Fruit fly (Drosophila melanogaster): Measurements from ENCODE around the gene Mob2.

The Mob2 gene

dm6 chr3L:11487327-11487973 lies 74.6 kb downstream of the Mob2 start, which contains the start of gene chrb (continued):
- TF ChIP-seq vvl (GFP tag; IDR thresholded peaks at IDR 0.05) (peak; percentile 85), ase (GFP tag; IDR thresholded peaks at IDR 0.05) (no peak), Optix (GFP tag; IDR thresholded peaks at IDR 0.05) (no peak; the same call in 2 of the 3 replicates), Chrac-16 (GFP tag; optimal IDR thresholded peaks at IDR 0.05) (no peak), CG6689 (GFP tag; IDR thresholded peaks at IDR 0.05) (no peak), bowl (GFP tag; IDR thresholded peaks at IDR 0.05) (no peak), CG7963 (GFP tag; IDR thresholded peaks at IDR 0.05; ENCODE audit: partially characterized antibody) (0 out of 3 replicates have a peak, but pooled peaks have one; percentile 38), mirr (GFP tag; optimal IDR thresholded peaks at IDR 0.05) (peak; percentile 50), sens (GFP tag) (peak; percentile 92), CG13287 (GFP tag; IDR thresholded peaks at IDR 0.05; ENCODE audit: partially characterized antibody) (peak; percentile 67), CG10366 (GFP tag; IDR thresholded peaks at IDR 0.05) (0 out of 2 replicates have a peak, but pooled peaks have one; percentile 27), CG11398 (GFP tag; optimal IDR thresholded peaks at IDR 0.05) (peak; percentile 43), dm (GFP tag; optimal IDR thresholded peaks at IDR 0.05) (no peak), Gug (GFP tag; IDR thresholded peaks at IDR 0.05) (peak; percentile 38; the same call in 2 of the 4 replicates), tx (GFP tag; optimal IDR thresholded peaks at IDR 0.05) (no peak), Kr (GFP tag; optimal IDR thresholded peaks at IDR 0.05) (no peak), CG6765 (GFP tag; optimal IDR thresholded peaks at IDR 0.05) (peak; percentile 61), Six4 (GFP tag; optimal IDR thresholded peaks at IDR 0.05) (peak; percentile 40), zf30C (GFP tag; optimal IDR thresholded peaks at IDR 0.05) (peak; percentile 28), CG31365 (tag; optimal IDR thresholded peaks at IDR 0.05) (peak; percentile 2), crol (GFP tag; IDR thresholded peaks at IDR 0.05) (peak; percentile 51; the same call in 1 of the 2 replicates), CG13775 (GFP tag; optimal IDR thresholded peaks at IDR 0.05) (peak; percentile 51), CG11247 (GFP tag; IDR thresholded peaks at IDR 0.05) (peak; percentile 39; the same call in 1 of the 2 replicates), Sry-β (GFP tag; optimal IDR thresholded peaks at IDR 0.05) (no peak), CG7556 (GFP tag; optimal IDR thresholded peaks at IDR 0.05) (no peak), CG1602 (GFP tag; optimal IDR thresholded peaks at IDR 0.05) (no peak), CG18476 (GFP tag; optimal IDR thresholded peaks at IDR 0.05) (no peak), esg (GFP tag; conservative IDR thresholded peaks at IDR 0.05) (no peak), ac (GFP tag; optimal IDR thresholded peaks at IDR 0.05) (no peak), CG16779 (GFP tag; IDR thresholded peaks at IDR 0.05) (peak; percentile 74; the same call in 1 of the 2 replicates), chn (GFP tag; optimal IDR thresholded peaks at IDR 0.05) (peak; percentile 40), ems (GFP tag; optimal IDR thresholded peaks at IDR 0.05) (peak; percentile 53), kah (GFP tag; optimal IDR thresholded peaks at IDR 0.05) (peak; percentile 62), CG2199 (GFP tag; IDR thresholded peaks at IDR 0.05) (peak; percentile 87; the same call in 1 of the 3 replicates), Sin3A (optimal IDR thresholded peaks at IDR 0.05) (no peak), psq (GFP tag; optimal IDR thresholded peaks at IDR 0.05) (peak; percentile 77), PHDP (tag; optimal IDR thresholded peaks at IDR 0.05) (peak; percentile 45), emc (GFP tag; optimal IDR thresholded peaks at IDR 0.05) (no peak), CG4424 (GFP tag; optimal IDR thresholded peaks at IDR 0.05) (peak; percentile 29), ftz-f1 (GFP tag; optimal IDR thresholded peaks at IDR 0.05) (peak; percentile 88)

dm6 chr3L:11485956-11486609 lies 76.0 kb downstream of the Mob2 start:
- TF ChIP-seq pros (GFP tag; optimal IDR thresholded peaks at IDR 0.05) (no peak), Sox102F (GFP tag; optimal IDR thresholded peaks at IDR 0.05) (peak; percentile 44), CG13775 (GFP tag; optimal IDR thresholded peaks at IDR 0.05) (no peak), D (optimal IDR thresholded peaks at IDR 0.05) (no peak), D (GFP tag; optimal IDR thresholded peaks at IDR 0.05) (peak; percentile 36), jing (GFP tag; optimal IDR thresholded peaks at IDR 0.05) (no peak), knrl (GFP tag; IDR thresholded peaks at IDR 0.05; ENCODE audit: partially characterized antibody) (no peak), CG11398 (GFP tag; optimal IDR thresholded peaks at IDR 0.05) (no peak), sens-2 (GFP tag; IDR thresholded peaks at IDR 0.05) (no peak), CG1529 (GFP tag; optimal IDR thresholded peaks at IDR 0.05) (peak; percentile 12), odd (GFP tag; optimal IDR thresholded peaks at IDR 0.05) (no peak), nerfin-1 (tag; optimal IDR thresholded peaks at IDR 0.05) (no peak), CG14667 (GFP tag; IDR thresholded peaks at IDR 0.05) (no peak), yki (optimal IDR thresholded peaks at IDR 0.05) (no peak), CG8944 (GFP tag; optimal IDR thresholded peaks at IDR 0.05) (no peak)

Data from whole organism, embryonic.